Worm (Caenorhabditis elegans): ENCODE results near the gene T25B9.8.

ce11 chrIV:10750041-10750440 is 18.0 kb downstream of the T25B9.8 start, which contains the start of gene T25B9.1:
- no peak for TF ChIP-seq ZK546.5 (tag; optimal IDR thresholded peaks at IDR 0.05)
- TF ChIP-seq pha-4 (GFP tag; IDR thresholded peaks at IDR 0.05): no peak
- TF ChIP-seq pha-4 (tag; optimal IDR thresholded peaks at IDR 0.05): no peak
- TF ChIP-seq duxl-1 (tag; optimal IDR thresholded peaks at IDR 0.05; ENCODE audit: poor library complexity): no peak
- TF ChIP-seq lir-3 (tag; optimal IDR thresholded peaks at IDR 0.05): no peak
- no peak for TF ChIP-seq pqm-1 (tag; optimal IDR thresholded peaks at IDR 0.05)
- TF ChIP-seq jun-1 (tag; optimal IDR thresholded peaks at IDR 0.05): no peak
- TF ChIP-seq unc-62 (GFP tag; optimal IDR thresholded peaks at IDR 0.05 in 1 of 2): no peak
- TF ChIP-seq unc-62 (tag; optimal IDR thresholded peaks at IDR 0.05): no peak
- TF ChIP-seq vab-7 (GFP tag; IDR thresholded peaks at IDR 0.05): no peak
- no peak for TF ChIP-seq ceh-82 (tag; optimal IDR thresholded peaks at IDR 0.05)
- TF ChIP-seq fos-1 (tag; optimal IDR thresholded peaks at IDR 0.05): no peak
- TF ChIP-seq snpc-4 (tag; optimal IDR thresholded peaks at IDR 0.05): no peak
- no peak for TF ChIP-seq R02D3.7 (tag; optimal IDR thresholded peaks at IDR 0.05)
- TF ChIP-seq egl-27 (tag; optimal IDR thresholded peaks at IDR 0.05): no peak
- TF ChIP-seq dpl-1 (GFP tag; optimal IDR thresholded peaks at IDR 0.05): no peak

All from whole organism, L4 larva.